Worm (Caenorhabditis elegans): Measurements from ENCODE around the gene tbx-39.

DNA sequence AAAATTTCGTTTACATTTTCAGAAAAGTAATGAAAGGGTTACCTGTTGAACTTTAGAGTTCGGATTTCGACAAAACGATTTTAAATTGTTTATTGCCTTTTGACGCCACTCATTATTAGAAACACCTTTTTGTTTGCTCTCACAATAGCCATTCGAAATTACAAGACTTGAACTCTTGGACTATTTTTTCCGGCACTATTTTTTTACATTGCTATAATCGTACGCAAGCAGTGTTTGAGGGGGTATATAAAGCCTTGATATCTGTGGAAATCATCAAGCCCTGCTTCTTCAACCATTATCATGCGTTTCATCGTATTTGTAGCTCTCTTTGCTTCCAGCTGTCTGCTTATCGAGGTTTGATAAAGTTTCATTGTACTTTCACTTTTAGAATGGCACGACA lies 32.1 kb upstream of the tbx-39 start, which contains the start of gene pqn-91:
- no peak for TF ChIP-seq ama-1 (optimal IDR thresholded peaks at IDR 0.05)
- TF ChIP-seq hnd-1 (tag; optimal IDR thresholded peaks at IDR 0.05) = no peak
- TF ChIP-seq hmbx-1 (tag; optimal IDR thresholded peaks at IDR 0.05) = no peak
- no peak for TF ChIP-seq ets-7 (tag; optimal IDR thresholded peaks at IDR 0.05)
- no peak for TF ChIP-seq B0310.2 (tag; optimal IDR thresholded peaks at IDR 0.05)
- TF ChIP-seq sea-1 (GFP tag; conservative IDR thresholded peaks at IDR 0.05) = no peak
- TF ChIP-seq pes-1 (GFP tag; IDR thresholded peaks at IDR 0.05) = no peak
- TF ChIP-seq aly-1 (tag; optimal IDR thresholded peaks at IDR 0.05) = no peak
- TF ChIP-seq ceh-36 (tag; optimal IDR thresholded peaks at IDR 0.05) = no peak
- TF ChIP-seq flt-1 (GFP tag; IDR thresholded peaks at IDR 0.05) = no peak
- no peak for TF ChIP-seq tra-4 (tag; optimal IDR thresholded peaks at IDR 0.05)
